Worm (Caenorhabditis elegans) whole organism, late embryonic: ENCODE data around the gene F41E6.8.

Source experiments
- C08G9.2 ChIP-seq: sonication (generic microtip); optimal IDR thresholded peaks from 2 replicates; lab custom pipeline; 2016; ENCODE audit warnings: mild to moderate bottlenecking, missing genetic modification characterization, moderate library complexity, missing compliant biosample characterization
- C38D4.7 ChIP-seq: fragments of 200-800 bp; sonication (Bioruptor generic); optimal IDR thresholded peaks from 2 replicates; lab custom pipeline; 2018; ENCODE audit warnings: mild to moderate bottlenecking, missing genetic modification characterization, moderate library complexity, missing compliant biosample characterization
- K02D7.2 ChIP-seq: sonication (generic microtip); optimal IDR thresholded peaks from 2 replicates; lab custom pipeline; 2017; ENCODE audit warnings: mild to moderate bottlenecking, missing genetic modification characterization, missing compliant biosample characterization
- K09A11.1 ChIP-seq: sonication (generic microtip); optimal IDR thresholded peaks from 2 replicates; lab custom pipeline; 2017; ENCODE audit warnings: antibody characterized with exemption, mild to moderate bottlenecking, missing genetic modification characterization, missing compliant biosample characterization; ENCODE audit not compliant: insufficient read depth
- T23F11.4 ChIP-seq: fragments of 200-800 bp; sonication (Bioruptor generic); optimal IDR thresholded peaks from 2 replicates; lab custom pipeline; 2018; ENCODE audit warnings: mild to moderate bottlenecking, missing genetic modification characterization, missing compliant biosample characterization
- Y22D7AL.16 ChIP-seq: sonication (generic microtip); optimal IDR thresholded peaks from 2 replicates; lab custom pipeline; 2016; ENCODE audit warnings: missing genetic modification characterization, missing compliant biosample characterization
- ahr-1 ChIP-seq: sonication (generic microtip); optimal IDR thresholded peaks from 2 replicates; lab custom pipeline; 2016; ENCODE audit warnings: missing genetic modification characterization, missing compliant biosample characterization
- ama-1 ChIP-seq: fragments of 150-350 bp; optimal IDR thresholded peaks from 2 replicates; lab custom pipeline; 2014
- ceh-14 ChIP-seq: sonication (generic microtip); optimal IDR thresholded peaks from 2 replicates; lab custom pipeline; 2016; ENCODE audit warnings: missing genotype, missing genetic modification characterization, missing compliant biosample characterization
- ceh-18 ChIP-seq: sonication (generic microtip); optimal IDR thresholded peaks from 2 replicates; lab custom pipeline; 2016; ENCODE audit warnings: missing genetic modification characterization, missing compliant biosample characterization
- ceh-19 ChIP-seq: fragments of 200-800 bp; sonication (Bioruptor generic); optimal IDR thresholded peaks from 2 replicates; lab custom pipeline; 2018; ENCODE audit warnings: mild to moderate bottlenecking, missing genetic modification characterization, missing compliant biosample characterization
- ceh-2 ChIP-seq: sonication (generic microtip); optimal IDR thresholded peaks from 2 replicates; lab custom pipeline; 2016; ENCODE audit warnings: missing genotype, missing genetic modification characterization, missing compliant biosample characterization
- ceh-22 ChIP-seq: sonication (generic microtip); optimal IDR thresholded peaks from 2 replicates; lab custom pipeline; 2017; ENCODE audit warnings: missing biosample characterization, missing genetic modification characterization
- ceh-24 ChIP-seq: sonication (generic microtip); optimal IDR thresholded peaks from 2 replicates; lab custom pipeline; 2016; ENCODE audit warnings: mild to moderate bottlenecking, missing genetic modification characterization, missing compliant biosample characterization
- ceh-30 ChIP-seq: fragments of 150-350 bp; optimal IDR thresholded peaks from 2 replicates; lab custom pipeline; 2014; ENCODE audit warnings: missing biosample characterization, missing genetic modification characterization
- ceh-34 ChIP-seq: sonication (generic microtip); optimal IDR thresholded peaks from 2 replicates; lab custom pipeline; 2016; ENCODE audit warnings: mild to moderate bottlenecking, missing genetic modification characterization, missing compliant biosample characterization
- ceh-45 ChIP-seq: fragments of 200-800 bp; sonication (Bioruptor generic); IDR thresholded peaks from 2 replicates; pipeline ENCODE4 v1.3.6; 2022; ENCODE audit warnings: missing genetic modification reagents, missing genetic modification characterization, missing compliant biosample characterization
- ceh-48 ChIP-seq: sonication (generic microtip); optimal IDR thresholded peaks from 2 replicates; lab custom pipeline; 2016; ENCODE audit warnings: missing genetic modification characterization, inconsistent platforms, missing compliant biosample characterization
- ceh-6 ChIP-seq: fragments of 200-800 bp; sonication (Bioruptor generic); optimal IDR thresholded peaks from 2 replicates; lab custom pipeline; 2018; ENCODE audit warnings: mild to moderate bottlenecking, missing genetic modification characterization, missing compliant biosample characterization
- ceh-9 ChIP-seq: sonication (generic microtip); optimal IDR thresholded peaks from 2 replicates; lab custom pipeline; 2016; ENCODE audit warnings: mild to moderate bottlenecking, missing genetic modification characterization, inconsistent platforms, missing compliant biosample characterization
- che-1 ChIP-seq: sonication (generic microtip); optimal IDR thresholded peaks from 2 replicates; lab custom pipeline; 2016; ENCODE audit warnings: mild to moderate bottlenecking, missing genetic modification characterization, missing compliant biosample characterization
- elt-2 ChIP-seq: sonication (generic microtip); optimal IDR thresholded peaks from 2 replicates; lab custom pipeline; 2016; ENCODE audit warnings: missing genetic modification reagents, missing genetic modification characterization, missing compliant biosample characterization
- ets-4 ChIP-seq: sonication (generic microtip); optimal IDR thresholded peaks from 2 replicates; lab custom pipeline; 2016; ENCODE audit warnings: missing genetic modification characterization, missing compliant biosample characterization
- eyg-1 ChIP-seq: sonication (generic microtip); optimal IDR thresholded peaks from 2 replicates; lab custom pipeline; 2016; ENCODE audit warnings: missing genotype, missing genetic modification characterization, missing compliant biosample characterization
- fax-1 ChIP-seq: sonication (generic microtip); optimal IDR thresholded peaks from 2 replicates; lab custom pipeline; 2016; ENCODE audit warnings: missing genotype, missing genetic modification characterization, missing compliant biosample characterization
- fkh-6 ChIP-seq: sonication (generic microtip); optimal IDR thresholded peaks from 2 replicates; lab custom pipeline; 2016; ENCODE audit warnings: missing genetic modification characterization, missing compliant biosample characterization
- gmeb-2 ChIP-seq: sonication (generic microtip); optimal IDR thresholded peaks from 2 replicates; lab custom pipeline; 2016; ENCODE audit warnings: missing genetic modification characterization, inconsistent platforms, missing compliant biosample characterization
- hlh-30 ChIP-seq: sonication (generic microtip); optimal IDR thresholded peaks from 2 replicates; lab custom pipeline; 2017; ENCODE audit warnings: antibody characterized with exemption, missing genetic modification characterization, missing compliant biosample characterization; ENCODE audit not compliant: insufficient read depth
- hlh-6 ChIP-seq: sonication (generic microtip); optimal IDR thresholded peaks from 2 replicates; lab custom pipeline; 2016; ENCODE audit warnings: missing genotype, missing genetic modification characterization, missing compliant biosample characterization
- lim-6 ChIP-seq: sonication (generic microtip); optimal IDR thresholded peaks from 2 replicates; lab custom pipeline; 2016; ENCODE audit warnings: missing genetic modification characterization, missing compliant biosample characterization
- madf-2 ChIP-seq: sonication (generic microtip); optimal IDR thresholded peaks from 2 replicates; lab custom pipeline; 2017; ENCODE audit warnings: missing genetic modification characterization, missing compliant biosample characterization
- mec-3 ChIP-seq: sonication (generic microtip); optimal IDR thresholded peaks from 2 replicates; lab custom pipeline; 2016; ENCODE audit warnings: borderline replicate concordance, missing genetic modification characterization, missing compliant biosample characterization
- nhr-232 ChIP-seq: sonication (generic microtip); optimal IDR thresholded peaks from 2 replicates; lab custom pipeline; 2016; ENCODE audit warnings: missing genetic modification characterization, missing compliant biosample characterization
- npax-4 ChIP-seq: sonication (generic microtip); optimal IDR thresholded peaks from 2 replicates; lab custom pipeline; 2016; ENCODE audit warnings: missing genetic modification characterization, missing compliant biosample characterization
- odd-2 ChIP-seq: sonication (generic microtip); optimal IDR thresholded peaks from 2 replicates; lab custom pipeline; 2017; ENCODE audit warnings: antibody characterized with exemption, mild to moderate bottlenecking, missing genetic modification characterization, missing compliant biosample characterization
- pag-3 ChIP-seq: sonication (generic microtip); optimal IDR thresholded peaks from 2 replicates; lab custom pipeline; 2016; ENCODE audit warnings: missing compliant biosample characterization, missing genetic modification characterization, borderline replicate concordance
- pax-1 ChIP-seq: fragments of 150-350 bp; optimal IDR thresholded peaks from 2 replicates; lab custom pipeline; 2014; ENCODE audit warnings: missing biosample characterization, missing genetic modification characterization
- ref-2 ChIP-seq: sonication (generic microtip); optimal IDR thresholded peaks from 2 replicates; lab custom pipeline; 2016; ENCODE audit warnings: missing genetic modification characterization, missing compliant biosample characterization
- rnt-1 ChIP-seq: sonication (generic microtip); optimal IDR thresholded peaks from 2 replicates; lab custom pipeline; 2016; ENCODE audit warnings: missing genetic modification characterization, missing compliant biosample characterization
- sdc-2 ChIP-seq: sonication (generic microtip); optimal IDR thresholded peaks from 2 replicates; lab custom pipeline; 2016; ENCODE audit warnings: missing genotype, missing genetic modification characterization, missing compliant biosample characterization
- sox-4 ChIP-seq: sonication (generic microtip); optimal IDR thresholded peaks from 2 replicates; lab custom pipeline; 2017; ENCODE audit warnings: mild to moderate bottlenecking, missing genetic modification characterization, inconsistent platforms, missing compliant biosample characterization
- ttx-3 ChIP-seq: sonication (generic microtip); optimal IDR thresholded peaks from 2 replicates; lab custom pipeline; 2016; ENCODE audit warnings: missing genetic modification reagents, missing genetic modification characterization, missing compliant biosample characterization
- unc-42 ChIP-seq: sonication (generic microtip); optimal IDR thresholded peaks from 2 replicates; lab custom pipeline; 2016; ENCODE audit warnings: missing genotype, missing genetic modification characterization, missing compliant biosample characterization
- unc-55 ChIP-seq: sonication (generic microtip); optimal IDR thresholded peaks from 2 replicates; lab custom pipeline; 2017; ENCODE audit warnings: missing biosample characterization, missing genetic modification reagents, missing genetic modification characterization
- zip-5 ChIP-seq: sonication (generic microtip); optimal IDR thresholded peaks from 2 replicates; lab custom pipeline; 2016; ENCODE audit warnings: missing genetic modification characterization, missing compliant biosample characterization
- ztf-16 ChIP-seq: sonication (generic microtip); optimal IDR thresholded peaks from 2 replicates; lab custom pipeline; 2017; ENCODE audit warnings: missing genetic modification characterization, missing compliant biosample characterization

Gene F41E6.8

DNA sequence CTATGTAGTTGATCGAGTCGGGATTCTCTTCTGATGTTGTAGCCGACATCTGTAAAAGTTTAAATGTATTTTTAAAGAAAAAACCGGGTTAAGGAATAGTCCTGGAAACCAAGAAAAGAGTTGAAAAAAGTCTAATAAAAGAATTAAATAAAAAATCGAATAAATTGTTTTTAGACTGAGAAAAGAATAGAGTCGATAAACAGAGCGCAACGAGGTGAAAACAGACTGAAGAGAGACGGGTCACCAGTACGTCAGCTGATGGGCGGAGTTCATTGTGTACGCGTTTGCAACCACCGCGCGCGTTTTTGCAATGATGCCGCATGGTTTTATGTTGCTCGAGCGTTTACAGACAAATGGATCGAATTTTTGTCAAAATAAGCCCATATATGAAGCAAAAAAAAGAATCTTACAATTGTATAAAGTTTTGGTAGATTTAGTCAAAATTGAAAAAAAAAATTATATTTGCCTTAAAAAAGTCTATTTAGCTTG, 30.0 kb upstream of the F41E6.8 start, which contains the start of gene atg-18 (continued):
- TF ChIP-seq nhr-232 (tag; lab: Kevin White, UChicago): peak; percentile 35
- TF ChIP-seq ceh-14: peak; percentile 51
- TF ChIP-seq sox-4: peak; percentile 70
- TF ChIP-seq unc-55 (GFP tag; lab: Kevin White, UChicago): no peak
- TF ChIP-seq unc-42: peak; percentile 49
- no peak for TF ChIP-seq C08G9.2
- TF ChIP-seq npax-4 (tag; lab: Kevin White, UChicago): no peak
- TF ChIP-seq rnt-1 (tag; lab: Kevin White, UChicago): peak; percentile 41
- TF ChIP-seq hlh-30 (tag; lab: Kevin White, UChicago): peak; percentile 95
- TF ChIP-seq ama-1: no peak
- peak; percentile 38 for TF ChIP-seq ceh-18
- no peak for TF ChIP-seq ref-2
- TF ChIP-seq ztf-16: peak; percentile 43
- TF ChIP-seq elt-2 (tag; lab: Kevin White, UChicago): peak; percentile 81
- peak; percentile 23 for TF ChIP-seq madf-2 (tag; lab: Kevin White, UChicago)
- TF ChIP-seq ceh-30 (tag; lab: Kevin White, UChicago): no peak
- TF ChIP-seq ceh-19 (GFP tag; lab: Kevin White, UChicago): peak; percentile 62
- no peak for TF ChIP-seq zip-5
- TF ChIP-seq C38D4.7 (GFP tag; lab: Kevin White, UChicago): peak; percentile 39
- TF ChIP-seq ceh-22: no peak
- TF ChIP-seq pax-1 (tag; lab: Kevin White, UChicago): no peak
- peak; percentile 43 for TF ChIP-seq gmeb-2 (tag; lab: Kevin White, UChicago)
- no peak for TF ChIP-seq ceh-9 (tag; lab: Kevin White, UChicago)
- peak; percentile 25 for TF ChIP-seq ets-4 (tag; lab: Kevin White, UChicago)
- TF ChIP-seq eyg-1 (tag; lab: Kevin White, UChicago): no peak
- TF ChIP-seq mec-3 (tag; lab: Kevin White, UChicago): no peak
- TF ChIP-seq ceh-2: peak; percentile 68
- TF ChIP-seq T23F11.4 (GFP tag; lab: Kevin White, UChicago): no peak
- TF ChIP-seq ceh-45 (GFP tag; lab: Robert Waterston, UW): no peak
- TF ChIP-seq K02D7.2 (tag; lab: Kevin White, UChicago): peak; percentile 36
- peak; percentile 52 for TF ChIP-seq che-1 (tag; lab: Kevin White, UChicago)
- TF ChIP-seq fax-1 (tag; lab: Kevin White, UChicago): peak; percentile 50
- no peak for TF ChIP-seq lim-6 (tag; lab: Kevin White, UChicago)
- peak; percentile 17 for TF ChIP-seq fkh-6 (tag; lab: Kevin White, UChicago)
- TF ChIP-seq ceh-24 (tag; lab: Kevin White, UChicago): no peak
- no peak for TF ChIP-seq ahr-1 (tag; lab: Kevin White, UChicago)
- TF ChIP-seq hlh-6 (tag; lab: Kevin White, UChicago): peak; percentile 37
- peak; percentile 86 for TF ChIP-seq ceh-34 (tag; lab: Kevin White, UChicago)
- TF ChIP-seq ttx-3 (tag; lab: Kevin White, UChicago): peak; percentile 65
- peak; percentile 80 for TF ChIP-seq K09A11.1 (tag; lab: Kevin White, UChicago)
- TF ChIP-seq odd-2 (tag; lab: Kevin White, UChicago): peak; percentile 20
- TF ChIP-seq ceh-48 (tag; lab: Kevin White, UChicago): no peak

DNA sequence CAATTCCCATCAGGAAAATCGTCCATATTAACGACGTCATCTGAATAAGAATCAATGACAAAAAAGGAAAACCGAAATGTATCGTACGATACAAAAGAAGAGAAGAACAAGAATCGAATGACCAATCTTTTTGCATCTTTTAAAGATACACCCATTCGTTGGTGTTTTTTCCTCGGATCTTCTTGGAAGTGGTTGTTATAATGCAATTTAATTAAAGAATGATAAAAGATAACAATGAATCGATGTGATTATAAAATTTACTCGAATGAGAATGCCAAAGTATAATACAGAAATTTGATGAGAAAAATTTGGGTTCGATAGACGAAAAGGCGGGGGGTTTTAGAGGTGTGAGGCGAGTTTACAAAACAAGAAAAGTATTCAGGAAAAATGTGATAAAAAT, 27.7 kb upstream of the F41E6.8 start, which contains the start of gene F41E6.12:
TSS of gene F41E6.12 (minus strand) at position 101 of the 400 bp plus-strand sequence.
- TF ChIP-seq pag-3 (tag; lab: Kevin White, UChicago) (no peak), pax-1 (tag; lab: Kevin White, UChicago) (no peak), rnt-1 (tag; lab: Kevin White, UChicago) (no peak), sdc-2 (no peak), Y22D7AL.16 (tag; lab: Kevin White, UChicago) (no peak), ceh-30 (tag; lab: Kevin White, UChicago) (no peak), ztf-16 (no peak), ceh-24 (tag; lab: Kevin White, UChicago) (no peak), ceh-18 (no peak), elt-2 (tag; lab: Kevin White, UChicago) (no peak), ceh-6 (GFP tag; lab: Kevin White, UChicago) (no peak), mec-3 (tag; lab: Kevin White, UChicago) (no peak), ceh-48 (tag; lab: Kevin White, UChicago) (no peak)
